Fruit fly (Drosophila melanogaster): ENCODE measurements around the gene CG42266.

The CG42266 gene

DNA sequence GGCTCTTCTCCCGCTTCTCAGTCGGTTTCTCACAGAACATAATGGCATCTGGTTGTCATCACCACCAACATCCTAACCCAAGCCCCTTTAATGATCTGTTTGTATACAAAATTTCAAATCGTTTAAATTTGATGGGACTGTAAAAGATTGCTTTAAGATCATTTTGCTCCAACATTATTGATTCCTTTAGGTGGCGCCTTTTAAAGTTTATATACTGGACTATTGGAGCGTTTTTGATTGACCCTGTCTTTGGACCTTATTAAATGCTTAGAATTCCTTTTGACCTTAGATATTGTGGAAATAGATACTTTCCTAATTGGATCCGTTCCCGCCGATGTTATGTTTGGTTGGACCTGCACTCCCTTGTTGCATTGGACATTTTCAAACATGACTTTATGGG, at the start of gene CG42266:
CG42266 (minus strand) TSS at position 101 of the 400 bp plus-strand sequence.
- TF ChIP-seq CrebA (GFP tag; optimal IDR thresholded peaks at IDR 0.05; ENCODE audit: borderline replicate concordance) (no peak), Hr83 (GFP tag; optimal IDR thresholded peaks at IDR 0.05; ENCODE audit: poor library complexity, severe bottlenecking) (no peak), CG32264 (GFP tag; optimal IDR thresholded peaks at IDR 0.05) (no peak), lola (GFP tag; optimal IDR thresholded peaks at IDR 0.05) (no peak), jim (GFP tag; optimal IDR thresholded peaks at IDR 0.05) (no peak), CG9705 (GFP tag; optimal IDR thresholded peaks at IDR 0.05) (no peak), woc (GFP tag; optimal IDR thresholded peaks at IDR 0.05) (no peak), Sp1 (GFP tag; optimal IDR thresholded peaks at IDR 0.05) (no peak), Dif (GFP tag; optimal IDR thresholded peaks at IDR 0.05; ENCODE audit: partially characterized antibody) (no peak), Rel (GFP tag; optimal IDR thresholded peaks at IDR 0.05) (no peak), Rel (tag; optimal IDR thresholded peaks at IDR 0.05) (no peak), dmrt93B (GFP tag; optimal IDR thresholded peaks at IDR 0.05) (no peak), br (GFP tag; optimal IDR thresholded peaks at IDR 0.05) (no peak), brk (GFP tag; optimal IDR thresholded peaks at IDR 0.05) (no peak), usp (GFP tag; optimal IDR thresholded peaks at IDR 0.05) (no peak), ey (GFP tag; optimal IDR thresholded peaks at IDR 0.05) (no peak)

DNA sequence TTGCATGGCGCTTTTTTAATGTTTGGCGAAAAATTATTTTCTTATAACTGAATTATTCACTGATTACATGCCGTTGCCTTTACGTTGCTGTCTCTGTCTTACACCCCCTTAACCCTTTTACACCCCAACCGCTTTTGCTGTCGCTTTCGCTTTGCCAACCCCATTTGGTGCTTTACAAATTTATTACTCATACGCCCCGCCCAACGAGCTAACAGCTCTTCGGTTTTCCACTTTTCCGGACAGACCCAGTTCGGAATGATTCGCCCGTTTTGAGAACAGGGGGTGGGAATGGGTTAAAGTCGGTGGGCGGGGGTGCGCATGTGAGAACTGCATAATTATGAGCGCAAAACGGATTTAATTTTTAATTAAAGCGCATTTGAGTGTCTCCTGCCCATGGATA, 40.8 kb upstream of the CG42266 start:
- no peak for TF ChIP-seq Dfd (GFP tag; optimal IDR thresholded peaks at IDR 0.05)
- TF ChIP-seq Dif (GFP tag; optimal IDR thresholded peaks at IDR 0.05; ENCODE audit: partially characterized antibody), result no peak
- TF ChIP-seq Rel (GFP tag; optimal IDR thresholded peaks at IDR 0.05), result no peak
- TF ChIP-seq Rel (tag; optimal IDR thresholded peaks at IDR 0.05), result no peak
- TF ChIP-seq N (GFP tag; optimal IDR thresholded peaks at IDR 0.05), result no peak
- no peak for TF ChIP-seq psq (GFP tag; optimal IDR thresholded peaks at IDR 0.05)
- TF ChIP-seq Hnf4 (GFP tag; optimal IDR thresholded peaks at IDR 0.05), result no peak
- TF ChIP-seq HLH106 (tag; optimal IDR thresholded peaks at IDR 0.05), result no peak
- TF ChIP-seq Vsx2 (GFP tag; optimal IDR thresholded peaks at IDR 0.05; ENCODE audit: partially characterized antibody), result no peak
- TF ChIP-seq usp (GFP tag; optimal IDR thresholded peaks at IDR 0.05), result no peak
- TF ChIP-seq CG32264 (GFP tag; optimal IDR thresholded peaks at IDR 0.05), result no peak
- TF ChIP-seq Hr83 (GFP tag; optimal IDR thresholded peaks at IDR 0.05; ENCODE audit: poor library complexity, severe bottlenecking), result no peak
- TF ChIP-seq tai (GFP tag; optimal IDR thresholded peaks at IDR 0.05), result no peak
- TF ChIP-seq h (GFP tag; optimal IDR thresholded peaks at IDR 0.05), result no peak
- TF ChIP-seq dmrt93B (GFP tag; optimal IDR thresholded peaks at IDR 0.05), result no peak
- no peak for TF ChIP-seq OdsH (GFP tag; optimal IDR thresholded peaks at IDR 0.05)

DNA sequence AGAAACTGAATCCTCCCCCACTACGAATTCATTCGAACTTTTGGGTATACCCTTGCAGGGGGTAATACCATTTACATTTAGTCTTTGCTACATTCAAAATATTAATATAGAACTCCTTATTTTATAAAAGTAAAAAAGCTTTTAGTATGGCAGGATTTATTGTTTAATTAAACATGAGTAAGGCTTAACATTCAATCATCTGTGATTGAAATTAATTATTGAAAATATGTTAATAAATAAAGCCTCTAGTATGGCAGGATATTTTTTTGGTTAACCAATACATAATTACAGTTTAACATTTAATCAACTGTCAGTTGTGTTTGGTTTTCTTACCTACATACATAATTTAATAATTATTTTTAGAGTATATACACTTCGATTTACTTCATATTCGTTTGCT, 34.5 kb upstream of the CG42266 start:
- no peak for TF ChIP-seq CrebA (GFP tag; optimal IDR thresholded peaks at IDR 0.05; ENCODE audit: borderline replicate concordance)
- TF ChIP-seq psq (GFP tag; optimal IDR thresholded peaks at IDR 0.05), result no peak
- TF ChIP-seq Rel (GFP tag; optimal IDR thresholded peaks at IDR 0.05), result no peak
- no peak for TF ChIP-seq Rel (tag; optimal IDR thresholded peaks at IDR 0.05)

DNA sequence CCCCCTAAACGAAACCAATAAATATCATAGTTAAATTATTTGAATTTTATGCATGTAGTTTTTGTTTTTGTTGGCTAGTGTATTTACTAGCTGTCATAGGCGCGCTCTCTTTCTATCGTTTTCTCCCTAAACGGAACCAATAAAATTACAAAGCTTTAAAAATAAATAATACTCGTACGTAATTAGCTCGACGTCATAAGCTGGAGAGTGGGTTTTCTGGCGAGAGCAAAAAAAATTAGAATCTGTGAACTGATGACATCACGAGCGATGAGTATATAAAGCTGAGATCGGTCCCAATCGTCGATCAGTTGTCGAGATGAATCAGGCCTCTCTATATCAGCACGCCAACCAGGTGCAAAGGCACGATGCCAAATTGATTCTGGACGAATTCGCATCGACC, 25.4 kb upstream of the CG42266 start, which contains the start of gene jhamt:
jhamt (plus strand) TSS at position 301 of the 400 bp plus-strand sequence.
- TF ChIP-seq N (GFP tag; optimal IDR thresholded peaks at IDR 0.05) (no peak), brk (GFP tag; optimal IDR thresholded peaks at IDR 0.05) (no peak), foxo (GFP tag; optimal IDR thresholded peaks at IDR 0.05) (no peak), dmrt93B (GFP tag; optimal IDR thresholded peaks at IDR 0.05) (no peak)

DNA sequence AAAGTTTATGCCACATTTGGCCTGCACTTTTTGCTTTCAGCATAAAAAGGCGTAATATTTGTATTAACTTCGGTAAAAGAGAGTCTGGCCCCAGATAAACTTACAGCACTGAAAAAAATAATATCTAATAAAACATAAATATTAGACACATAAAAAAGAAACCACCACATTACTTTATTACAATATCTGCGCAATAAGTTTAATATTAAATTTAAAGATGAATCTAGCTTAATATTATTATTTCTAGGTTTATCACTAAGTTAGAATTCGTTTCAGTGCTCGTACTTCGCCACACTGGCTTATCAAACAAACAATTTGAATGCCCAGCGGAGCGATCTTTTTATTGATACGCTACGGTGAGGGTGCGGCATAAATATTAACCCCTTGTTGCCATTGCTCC, 17.7 kb upstream of the CG42266 start:
- TF ChIP-seq brk (GFP tag; optimal IDR thresholded peaks at IDR 0.05) (no peak), HLH106 (tag; optimal IDR thresholded peaks at IDR 0.05) (peak; percentile 60), fru (GFP tag; optimal IDR thresholded peaks at IDR 0.05) (peak; percentile 16), foxo (GFP tag; optimal IDR thresholded peaks at IDR 0.05) (peak in 1 of 2 experiments; percentile 25), h (GFP tag; optimal IDR thresholded peaks at IDR 0.05) (peak; percentile 45), rgr (GFP tag; optimal IDR thresholded peaks at IDR 0.05) (peak; percentile 22), pan (optimal IDR thresholded peaks at IDR 0.05) (no peak)
